Worm (Caenorhabditis elegans): ENCODE data around the gene dhs-21.

DNA sequence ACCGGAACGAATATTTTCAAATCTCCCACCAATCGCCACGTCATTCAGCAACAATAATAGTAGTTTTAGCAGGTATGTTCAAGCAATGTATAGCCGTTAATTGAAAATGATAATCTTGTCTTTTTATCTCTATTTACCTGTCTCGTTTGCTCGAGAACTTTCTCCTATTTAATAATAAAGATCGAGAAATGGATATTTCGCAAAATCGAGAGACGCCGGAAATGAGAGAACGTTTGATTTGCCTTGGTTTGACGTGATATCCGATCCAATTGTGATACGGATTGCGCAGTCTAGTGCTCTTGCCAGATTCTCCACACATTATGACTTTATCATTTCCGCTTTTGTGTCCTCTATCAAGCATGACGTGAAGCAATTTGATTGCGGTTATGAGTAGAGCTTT lies 40.4 kb upstream of the dhs-21 start:
- TF ChIP-seq W03F9.2 (tag; optimal IDR thresholded peaks at IDR 0.05) (no peak), him-1 (tag; optimal IDR thresholded peaks at IDR 0.05) (no peak), dao-5 (tag; optimal IDR thresholded peaks at IDR 0.05) (no peak)

Measured in whole organism, L4/young adult.